Worm (Caenorhabditis elegans): ENCODE results near the gene C39B5.6.
A peak's percentile ranks its signal among the peaks of the same experiment; 100 is the strongest.

C39B5.6 gene

ce11 chrIII:2169445-2169844, 28.4 kb upstream of the C39B5.6 start:
- TF ChIP-seq zag-1 (tag; optimal IDR thresholded peaks at IDR 0.05) (no peak), nhr-6 (tag; optimal IDR thresholded peaks at IDR 0.05) (no peak), nhr-10 (tag; optimal IDR thresholded peaks at IDR 0.05) (no peak), F13H6.1 (tag; optimal IDR thresholded peaks at IDR 0.05) (no peak), sma-3 (GFP tag; optimal IDR thresholded peaks at IDR 0.05) (no peak), aly-2 (tag; optimal IDR thresholded peaks at IDR 0.05) (no peak), skn-1 (tag; optimal IDR thresholded peaks at IDR 0.05) (no peak), snpc-4 (tag; optimal IDR thresholded peaks at IDR 0.05) (no peak), unc-55 (GFP tag; optimal IDR thresholded peaks at IDR 0.05) (no peak), nhr-129 (tag; optimal IDR thresholded peaks at IDR 0.05) (peak; percentile 12), lsy-2 (tag; optimal IDR thresholded peaks at IDR 0.05) (no peak), nhr-77 (tag; optimal IDR thresholded peaks at IDR 0.05) (no peak), mbf-1 (tag; optimal IDR thresholded peaks at IDR 0.05) (no peak), mdl-1 (tag; optimal IDR thresholded peaks at IDR 0.05) (no peak), ceh-16 (tag; optimal IDR thresholded peaks at IDR 0.05) (no peak), nhr-25 (tag; optimal IDR thresholded peaks at IDR 0.05) (no peak), ZK546.5 (tag; optimal IDR thresholded peaks at IDR 0.05) (no peak), ama-1 (optimal IDR thresholded peaks at IDR 0.05) (no peak), C34F6.9 (tag; optimal IDR thresholded peaks at IDR 0.05) (peak; percentile 26), sma-9 (GFP tag; optimal IDR thresholded peaks at IDR 0.05) (no peak), sma-9 (tag; optimal IDR thresholded peaks at IDR 0.05) (no peak), nhr-12 (tag; optimal IDR thresholded peaks at IDR 0.05) (no peak), lin-11 (tag; optimal IDR thresholded peaks at IDR 0.05) (no peak), egl-27 (tag; optimal IDR thresholded peaks at IDR 0.05) (no peak), R02D3.7 (tag; optimal IDR thresholded peaks at IDR 0.05) (no peak), elt-3 (tag; optimal IDR thresholded peaks at IDR 0.05) (no peak), fos-1 (tag; optimal IDR thresholded peaks at IDR 0.05) (peak; percentile 65), blmp-1 (tag; optimal IDR thresholded peaks at IDR 0.05; ENCODE audit: insufficient read depth) (no peak), nhr-23 (tag; optimal IDR thresholded peaks at IDR 0.05) (no peak), ztf-4 (tag; optimal IDR thresholded peaks at IDR 0.05) (no peak), alr-1 (tag; optimal IDR thresholded peaks at IDR 0.05) (no peak), dmd-4 (tag; optimal IDR thresholded peaks at IDR 0.05) (no peak), gmeb-1 (tag; optimal IDR thresholded peaks at IDR 0.05) (peak; percentile 28), nhr-237 (tag; optimal IDR thresholded peaks at IDR 0.05) (no peak), unc-39 (tag; optimal IDR thresholded peaks at IDR 0.05) (no peak), mab-5 (tag; optimal IDR thresholded peaks at IDR 0.05) (no peak), peb-1 (tag; optimal IDR thresholded peaks at IDR 0.05) (no peak), lin-39 (tag; optimal IDR thresholded peaks at IDR 0.05) (no peak), lin-13 (GFP tag; optimal IDR thresholded peaks at IDR 0.05) (peak; percentile 8), elt-1 (tag; optimal IDR thresholded peaks at IDR 0.05) (no peak), ceh-82 (tag; optimal IDR thresholded peaks at IDR 0.05) (no peak), ztf-1 (GFP tag; conservative IDR thresholded peaks at IDR 0.05) (no peak), crh-2 (tag; optimal IDR thresholded peaks at IDR 0.05) (peak; percentile 37), nhr-11 (tag; optimal IDR thresholded peaks at IDR 0.05) (no peak), Y55F3AM.14 (GFP tag; optimal IDR thresholded peaks at IDR 0.05) (no peak), unc-62 (GFP tag; optimal IDR thresholded peaks at IDR 0.05) (no peak), nhr-21 (tag; optimal IDR thresholded peaks at IDR 0.05) (no peak), sem-4 (tag; optimal IDR thresholded peaks at IDR 0.05) (no peak)

- no peak for TF ChIP-seq mdl-1 (tag; optimal IDR thresholded peaks at IDR 0.05)
- TF ChIP-seq F13H6.1 (tag; optimal IDR thresholded peaks at IDR 0.05) = peak; percentile 62
- no peak for TF ChIP-seq ceh-82 (tag; optimal IDR thresholded peaks at IDR 0.05)
- TF ChIP-seq dmd-4 (tag; optimal IDR thresholded peaks at IDR 0.05) = no peak
- no peak for TF ChIP-seq skn-1 (tag; optimal IDR thresholded peaks at IDR 0.05)
- TF ChIP-seq snpc-4 (tag; optimal IDR thresholded peaks at IDR 0.05) = no peak
- no peak for TF ChIP-seq nhr-6 (tag; optimal IDR thresholded peaks at IDR 0.05)
- TF ChIP-seq elt-1 (tag; optimal IDR thresholded peaks at IDR 0.05) = no peak
- no peak for TF ChIP-seq nhr-77 (tag; optimal IDR thresholded peaks at IDR 0.05)
- peak; percentile 37 for TF ChIP-seq sma-9 (GFP tag; optimal IDR thresholded peaks at IDR 0.05)
- no peak for TF ChIP-seq sma-9 (tag; optimal IDR thresholded peaks at IDR 0.05)
- TF ChIP-seq C34F6.9 (tag; optimal IDR thresholded peaks at IDR 0.05) = peak; percentile 45
- peak; percentile 22 for TF ChIP-seq nhr-129 (tag; optimal IDR thresholded peaks at IDR 0.05)
- TF ChIP-seq sem-4 (tag; optimal IDR thresholded peaks at IDR 0.05) = no peak
- TF ChIP-seq lsy-2 (tag; optimal IDR thresholded peaks at IDR 0.05) = peak in 1 of 2 experiments; percentile 56
These were observed 27.2 kb upstream of the C39B5.6 start for ce11 chrIII:2170556-2170955.
